Worm (Caenorhabditis elegans): ENCODE data around the gene fbxb-55.

The fbxb-55 gene

DNA sequence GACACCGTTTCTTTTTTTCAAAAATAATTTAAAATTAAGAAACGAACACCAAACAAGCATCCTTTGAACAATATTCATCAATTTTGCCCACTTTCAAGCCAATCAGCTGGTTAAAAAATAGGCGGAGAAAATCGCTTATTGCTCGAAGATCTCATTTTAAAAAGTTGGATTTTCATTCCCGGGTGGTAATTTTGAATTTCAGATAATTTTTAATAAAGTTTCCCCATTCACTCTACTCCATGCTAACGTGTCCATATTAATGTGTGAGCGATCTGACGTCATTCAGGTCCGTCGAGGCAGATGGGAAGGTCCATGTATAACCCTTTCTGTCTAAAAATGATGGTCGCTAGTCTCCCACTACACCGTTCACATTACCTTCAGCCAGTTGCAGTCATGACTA is at the start of gene fbxb-55:
fbxb-55 (plus strand) TSS at position 301 of the 400 bp plus-strand sequence.
- no peak for TF ChIP-seq blmp-1 (tag; optimal IDR thresholded peaks at IDR 0.05; ENCODE audit: insufficient read depth)
- no peak for TF ChIP-seq lsy-2 (tag; optimal IDR thresholded peaks at IDR 0.05)
- no peak for TF ChIP-seq R02D3.7 (tag; optimal IDR thresholded peaks at IDR 0.05)
- no peak for TF ChIP-seq egl-27 (tag; optimal IDR thresholded peaks at IDR 0.05)
- TF ChIP-seq ztf-1 (GFP tag; conservative IDR thresholded peaks at IDR 0.05) = no peak

DNA sequence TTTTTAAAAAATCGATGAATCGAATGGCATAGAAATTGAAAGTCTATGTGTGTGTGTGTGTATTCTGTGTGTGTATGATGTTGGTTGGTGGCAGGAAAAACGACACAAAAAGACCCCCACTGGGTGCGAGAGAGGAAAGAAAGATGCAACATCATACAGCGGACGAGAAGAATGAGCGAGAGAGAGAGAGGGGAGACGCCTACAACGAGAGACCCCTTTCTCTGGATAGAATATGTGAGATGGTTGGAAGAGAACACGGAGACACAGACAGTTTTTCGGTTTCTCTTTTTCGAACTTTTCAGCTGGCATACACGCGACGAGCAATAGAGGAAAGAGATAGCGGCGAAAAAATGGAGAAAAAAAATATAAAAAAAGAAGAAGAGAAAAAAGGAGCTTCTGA is 48.7 kb upstream of the fbxb-55 start:
- TF ChIP-seq ZK546.5 (tag; optimal IDR thresholded peaks at IDR 0.05) (no peak), elt-3 (tag; optimal IDR thresholded peaks at IDR 0.05) (no peak), dmd-4 (tag; optimal IDR thresholded peaks at IDR 0.05) (no peak), snpc-4 (tag; optimal IDR thresholded peaks at IDR 0.05) (peak; percentile 21), F13H6.1 (tag; optimal IDR thresholded peaks at IDR 0.05) (peak; percentile 90), nhr-6 (tag; optimal IDR thresholded peaks at IDR 0.05) (peak; percentile 52), nhr-10 (tag; optimal IDR thresholded peaks at IDR 0.05) (no peak), ztf-11 (tag; optimal IDR thresholded peaks at IDR 0.05) (no peak), aly-2 (tag; optimal IDR thresholded peaks at IDR 0.05) (no peak), mdl-1 (tag; optimal IDR thresholded peaks at IDR 0.05) (peak; percentile 49 to 86), sma-3 (GFP tag; optimal IDR thresholded peaks at IDR 0.05) (peak; percentile 25), ceh-82 (tag; optimal IDR thresholded peaks at IDR 0.05) (no peak), mab-5 (tag; optimal IDR thresholded peaks at IDR 0.05) (peak; percentile 69), C34F6.9 (tag; optimal IDR thresholded peaks at IDR 0.05) (peak; percentile 80), nhr-25 (tag; optimal IDR thresholded peaks at IDR 0.05) (peak; percentile 25), alr-1 (tag; optimal IDR thresholded peaks at IDR 0.05) (no peak), nhr-11 (tag; optimal IDR thresholded peaks at IDR 0.05) (no peak), nhr-129 (tag; optimal IDR thresholded peaks at IDR 0.05) (peak; percentile 92), crh-2 (tag; optimal IDR thresholded peaks at IDR 0.05) (peak; percentile 61), ztf-1 (GFP tag; conservative IDR thresholded peaks at IDR 0.05) (no peak), unc-39 (tag; optimal IDR thresholded peaks at IDR 0.05) (no peak), Y55F3AM.14 (GFP tag; optimal IDR thresholded peaks at IDR 0.05) (peak; percentile 41), blmp-1 (tag; optimal IDR thresholded peaks at IDR 0.05; ENCODE audit: insufficient read depth) (peak; percentile 81), sma-9 (GFP tag; optimal IDR thresholded peaks at IDR 0.05) (peak; percentile 87), sma-9 (tag; optimal IDR thresholded peaks at IDR 0.05) (no peak), lin-11 (tag; optimal IDR thresholded peaks at IDR 0.05) (peak; percentile 40), unc-55 (GFP tag; optimal IDR thresholded peaks at IDR 0.05) (peak; percentile 85), nhr-77 (tag; optimal IDR thresholded peaks at IDR 0.05) (no peak), mbf-1 (tag; optimal IDR thresholded peaks at IDR 0.05) (no peak), ama-1 (optimal IDR thresholded peaks at IDR 0.05) (no peak), nhr-12 (tag; optimal IDR thresholded peaks at IDR 0.05) (no peak), sem-4 (tag; optimal IDR thresholded peaks at IDR 0.05) (peak; percentile 63), lin-13 (GFP tag; optimal IDR thresholded peaks at IDR 0.05) (peak; percentile 21), egl-27 (tag; optimal IDR thresholded peaks at IDR 0.05) (peak; percentile 62), peb-1 (tag; optimal IDR thresholded peaks at IDR 0.05) (no peak), zag-1 (tag; optimal IDR thresholded peaks at IDR 0.05) (peak; percentile 73), gmeb-1 (tag; optimal IDR thresholded peaks at IDR 0.05) (peak; percentile 25), lsy-2 (tag; optimal IDR thresholded peaks at IDR 0.05) (peak in 1 of 2 experiments; percentile 80), fos-1 (tag; optimal IDR thresholded peaks at IDR 0.05) (peak; percentile 68)

ce11 chrIV:4021847-4022780 is 46.5 kb upstream of the fbxb-55 start:
- no peak for TF ChIP-seq sma-3 (GFP tag; optimal IDR thresholded peaks at IDR 0.05)
- no peak for TF ChIP-seq nhr-129 (tag; optimal IDR thresholded peaks at IDR 0.05)
- TF ChIP-seq skn-1 (tag; optimal IDR thresholded peaks at IDR 0.05) = no peak
- TF ChIP-seq fos-1 (tag; optimal IDR thresholded peaks at IDR 0.05) = peak; percentile 55
- no peak for TF ChIP-seq Y55F3AM.14 (GFP tag; optimal IDR thresholded peaks at IDR 0.05)
- no peak for TF ChIP-seq lin-13 (GFP tag; optimal IDR thresholded peaks at IDR 0.05)
- no peak for TF ChIP-seq C34F6.9 (tag; optimal IDR thresholded peaks at IDR 0.05)
- TF ChIP-seq crh-2 (tag; optimal IDR thresholded peaks at IDR 0.05) = peak; percentile 70
- peak; percentile 64 for TF ChIP-seq blmp-1 (tag; optimal IDR thresholded peaks at IDR 0.05; ENCODE audit: insufficient read depth)
- TF ChIP-seq ZK546.5 (tag; optimal IDR thresholded peaks at IDR 0.05) = no peak
- TF ChIP-seq nhr-11 (tag; optimal IDR thresholded peaks at IDR 0.05) = no peak
- no peak for TF ChIP-seq snpc-4 (tag; optimal IDR thresholded peaks at IDR 0.05)
- TF ChIP-seq ceh-16 (tag; optimal IDR thresholded peaks at IDR 0.05) = no peak
- TF ChIP-seq ceh-82 (tag; optimal IDR thresholded peaks at IDR 0.05) = no peak
- TF ChIP-seq nhr-23 (tag; optimal IDR thresholded peaks at IDR 0.05) = no peak
- no peak for TF ChIP-seq ztf-11 (tag; optimal IDR thresholded peaks at IDR 0.05)
- TF ChIP-seq mdl-1 (tag; optimal IDR thresholded peaks at IDR 0.05) = no peak
- no peak for TF ChIP-seq ama-1 (optimal IDR thresholded peaks at IDR 0.05)
- TF ChIP-seq unc-55 (GFP tag; optimal IDR thresholded peaks at IDR 0.05) = peak; percentile 4
- no peak for TF ChIP-seq R02D3.7 (tag; optimal IDR thresholded peaks at IDR 0.05)
- TF ChIP-seq mab-5 (tag; optimal IDR thresholded peaks at IDR 0.05) = peak; percentile 83
- TF ChIP-seq sem-4 (tag; optimal IDR thresholded peaks at IDR 0.05) = peak; percentile 52
- peak; percentile 56 for TF ChIP-seq sma-9 (GFP tag; optimal IDR thresholded peaks at IDR 0.05)
- no peak for TF ChIP-seq sma-9 (tag; optimal IDR thresholded peaks at IDR 0.05)
